Fruit fly (Drosophila melanogaster) whole organism, wandering third instar larva: ENCODE data around the gene cnc.

Source experiments
- Dif ChIP-seq: fragments of 200-275, 200-300 bp; sonication (Bioruptor generic); optimal IDR thresholded peaks from 2 replicates; lab custom pipeline; 2018; ENCODE audit warnings: missing biosample characterization, missing genetic modification characterization; ENCODE audit not compliant: partially characterized antibody
- Mio ChIP-seq: sonication (Bioruptor generic); optimal IDR thresholded peaks from 2 replicates; lab custom pipeline; 2016; ENCODE audit warnings: missing biosample characterization, missing genetic modification characterization
- Myc ChIP-seq: fragments of >200 bp; optimal IDR thresholded peaks from 2 replicates; lab custom pipeline; 2017
- N ChIP-seq: fragments of >200 bp; optimal IDR thresholded peaks from 2 replicates; lab custom pipeline; 2018; ENCODE audit warnings: missing biosample characterization, missing external identifiers, missing genetic modification characterization
- Rel ChIP-seq, 2 experiments: fragments of 200-800 bp; sonication (Bioruptor generic) in 1 of 2; optimal IDR thresholded peaks; 2 replicates in 1 of 2; 3 replicates in 1 of 2; lab custom pipeline; 2016 to 2019; ENCODE audit warnings: mild to moderate bottlenecking in 2 of 2, missing biosample characterization in 2 of 2, missing genetic modification characterization in 2 of 2, moderate library complexity in 1 of 2
- br ChIP-seq: fragments of 200-800 bp; sonication (Bioruptor generic); optimal IDR thresholded peaks from 2 replicates; lab custom pipeline; 2016; ENCODE audit warnings: missing biosample characterization, missing genetic modification characterization
- foxo ChIP-seq, 2 experiments: fragments of 200-800 bp; sonication (Bioruptor generic); optimal IDR thresholded peaks; 2 replicates in 1 of 2; 3 replicates in 1 of 2; lab custom pipeline; 2016 to 2017; ENCODE audit warnings: missing biosample characterization in 2 of 2, missing genetic modification characterization in 2 of 2
- fru ChIP-seq: fragments of 200-800 bp; sonication (Bioruptor generic); optimal IDR thresholded peaks from 3 replicates; lab custom pipeline; 2016; ENCODE audit warnings: missing biosample characterization, mild to moderate bottlenecking, missing genetic modification characterization
- h ChIP-seq: fragments of 200-800 bp; sonication (Bioruptor generic); optimal IDR thresholded peaks from 3 replicates; lab custom pipeline; 2016; ENCODE audit warnings: missing biosample characterization, mild to moderate bottlenecking, missing genetic modification characterization
- lola ChIP-seq: fragments of >200 bp; optimal IDR thresholded peaks from 2 replicates; lab custom pipeline; 2017; ENCODE audit warnings: missing biosample characterization, missing genetic modification characterization
- pan ChIP-seq: fragments of >200 bp; optimal IDR thresholded peaks from 2 replicates; lab custom pipeline; 2017
- psq ChIP-seq: fragments of 200-800 bp; sonication (Bioruptor generic); optimal IDR thresholded peaks from 3 replicates; lab custom pipeline; 2017; ENCODE audit warnings: missing biosample characterization, mild to moderate bottlenecking, missing genetic modification characterization, moderate library complexity
- woc ChIP-seq: sonication (Bioruptor generic); optimal IDR thresholded peaks from 2 replicates; lab custom pipeline; 2016; ENCODE audit warnings: missing biosample characterization, mild to moderate bottlenecking, missing genetic modification characterization

dm6 chr3R:23167507-23168324, 58.8 kb downstream of the cnc start, which contains the start of gene Irk1:
- TF ChIP-seq woc = no peak
- TF ChIP-seq psq (GFP tag; lab: Kevin White, UChicago) = no peak
- TF ChIP-seq br = no peak
- TF ChIP-seq Mio = no peak
- TF ChIP-seq lola (GFP tag; lab: Kevin White, UChicago) = no peak
- TF ChIP-seq fru (GFP tag; lab: Kevin White, UChicago) = no peak
- no peak for TF ChIP-seq pan (lab: Kevin White, UChicago)
- no peak for TF ChIP-seq Dif (GFP tag; lab: Kevin White, UChicago)
- TF ChIP-seq N = no peak
- no peak for TF ChIP-seq Rel (GFP tag; optimal IDR thresholded peaks at IDR 0.05; lab: Kevin White, UChicago)
- no peak for TF ChIP-seq Rel (tag; optimal IDR thresholded peaks at IDR 0.05; lab: Kevin White, UChicago)
- TF ChIP-seq foxo (GFP tag; optimal IDR thresholded peaks at IDR 0.05; lab: Kevin White, UChicago) = peak in 1 of 2 experiments; percentile 26
- no peak for TF ChIP-seq Myc
- peak; percentile 31 for TF ChIP-seq h
